Fruit fly (Drosophila melanogaster) whole organism, prepupa: ENCODE data around the gene PAN3.

Source experiments
- CG10669 ChIP-seq: fragments of 200-800 bp; sonication (Bioruptor generic); optimal IDR thresholded peaks from 3 replicates; lab custom pipeline; 2018; ENCODE audit warnings: missing biosample characterization, mild to moderate bottlenecking, missing genetic modification characterization, moderate library complexity
- CG11294 ChIP-seq: fragments of 200-800 bp; sonication (Bioruptor generic); IDR thresholded peaks from 2 replicates; pipeline ENCODE4 v1.3.6; 2022; ENCODE audit warnings: missing biosample characterization, missing genetic modification characterization
- CG11762 ChIP-seq: fragments of 200-800 bp; sonication (Bioruptor generic); optimal IDR thresholded peaks from 3 replicates; lab custom pipeline; 2016; ENCODE audit warnings: missing biosample characterization, missing genetic modification characterization; ENCODE audit not compliant: insufficient read depth
- CG11902 ChIP-seq: fragments of 200-800 bp; sonication (Bioruptor generic); optimal IDR thresholded peaks from 3 replicates; lab custom pipeline; 2016; ENCODE audit warnings: missing biosample characterization, missing genetic modification characterization
- CG15336 ChIP-seq: fragments of 200-800 bp; sonication (Bioruptor generic); IDR thresholded peaks from 2 replicates; pipeline ENCODE4 v1.3.6; 2022; ENCODE audit warnings: missing biosample characterization, missing genetic modification characterization
- CG16779 ChIP-seq: fragments of 200-800 bp; sonication (Bioruptor generic); optimal IDR thresholded peaks from 3 replicates; lab custom pipeline; 2017; ENCODE audit warnings: missing biosample characterization, mild to moderate bottlenecking, missing genetic modification characterization
- CG3032 ChIP-seq: fragments of 200-800 bp; optimal IDR thresholded peaks from 2 replicates; lab custom pipeline; 2019; ENCODE audit warnings: missing biosample characterization, mild to moderate bottlenecking, missing genetic modification characterization, moderate library complexity
- CG34406 ChIP-seq: fragments of 200-800 bp; sonication (Bioruptor generic); optimal IDR thresholded peaks from 3 replicates; lab custom pipeline; 2016; ENCODE audit warnings: missing biosample characterization, missing genetic modification characterization
- CG3919 ChIP-seq: fragments of 200-800 bp; sonication (Bioruptor generic); optimal IDR thresholded peaks from 3 replicates; lab custom pipeline; 2016; ENCODE audit warnings: missing biosample characterization, missing genetic modification characterization
- CG4318 ChIP-seq: fragments of 200-800 bp; sonication (Bioruptor generic); optimal IDR thresholded peaks from 3 replicates; lab custom pipeline; 2017; ENCODE audit warnings: missing biosample characterization, mild to moderate bottlenecking, missing genetic modification characterization
- CG6163 ChIP-seq: fragments of 200-800 bp; sonication (Bioruptor generic); IDR thresholded peaks from 3 replicates; pipeline ENCODE4 v1.3.6; 2022; ENCODE audit warnings: missing biosample characterization, missing genetic modification characterization
- CG6276 ChIP-seq: fragments of 200-800 bp; sonication (Bioruptor generic); optimal IDR thresholded peaks from 2 replicates; lab custom pipeline; 2017; ENCODE audit warnings: missing biosample characterization, mild to moderate bottlenecking, missing genetic modification characterization
- CG6792 ChIP-seq: fragments of 200-800 bp; sonication (Bioruptor generic); optimal IDR thresholded peaks from 3 replicates; lab custom pipeline; 2016; ENCODE audit warnings: missing biosample characterization, missing genetic modification characterization
- CG6854 ChIP-seq: fragments of 200-800 bp; sonication (Bioruptor generic); optimal IDR thresholded peaks from 2 replicates; lab custom pipeline; 2017; ENCODE audit warnings: missing biosample characterization, mild to moderate bottlenecking, missing genetic modification characterization
- CG7368 ChIP-seq: fragments of 200-800 bp; sonication (Bioruptor generic); optimal IDR thresholded peaks from 3 replicates; lab custom pipeline; 2016; ENCODE audit warnings: missing biosample characterization, missing genetic modification characterization
- CG8319 ChIP-seq: fragments of 200-800 bp; sonication (Bioruptor generic); optimal IDR thresholded peaks from 3 replicates; lab custom pipeline; 2016; ENCODE audit warnings: missing biosample characterization, missing genetic modification characterization
- Eip78C ChIP-seq: fragments of 200-800 bp; sonication (Bioruptor generic); peaks from one replicate; lab custom pipeline; 2016; ENCODE audit warnings: missing biosample characterization, missing genetic modification characterization
- Eip93F ChIP-seq: fragments of 200-800 bp; sonication (Bioruptor generic); optimal IDR thresholded peaks from 2 replicates; lab custom pipeline; 2016; ENCODE audit warnings: missing biosample characterization, mild to moderate bottlenecking, missing genetic modification characterization
- Ets21C ChIP-seq: fragments of 200-800 bp; sonication (Bioruptor generic); optimal IDR thresholded peaks from 3 replicates; lab custom pipeline; 2016; ENCODE audit warnings: missing biosample characterization, missing genetic modification characterization
- Ets96B ChIP-seq: fragments of 200-800 bp; optimal IDR thresholded peaks from 2 replicates; lab custom pipeline; 2019; ENCODE audit warnings: missing biosample characterization, mild to moderate bottlenecking, missing genetic modification characterization, moderate library complexity
- Gug ChIP-seq: fragments of 200-800 bp; sonication (Bioruptor generic); IDR thresholded peaks from 2 replicates; pipeline ENCODE4 v1.3.6; 2022; ENCODE audit warnings: missing biosample characterization, missing genetic modification characterization
- Hr39 ChIP-seq: fragments of 200-800 bp; sonication (Bioruptor generic); optimal IDR thresholded peaks from 2 replicates; lab custom pipeline; 2016; ENCODE audit warnings: missing biosample characterization, missing genetic modification characterization
- Hr4 ChIP-seq: fragments of 200-800 bp; sonication (Bioruptor generic); optimal IDR thresholded peaks from 3 replicates; lab custom pipeline; 2016; ENCODE audit warnings: missing biosample characterization, missing genetic modification characterization
- Lpt ChIP-seq: fragments of 200-800 bp; sonication (Bioruptor generic); optimal IDR thresholded peaks from 3 replicates; lab custom pipeline; 2016; ENCODE audit warnings: missing biosample characterization, missing genetic modification characterization
- Met ChIP-seq: fragments of 200-800 bp; sonication (Bioruptor generic); optimal IDR thresholded peaks from 3 replicates; lab custom pipeline; 2016; ENCODE audit warnings: missing biosample characterization, missing genetic modification characterization
- OdsH ChIP-seq: fragments of 200-800 bp; sonication (Bioruptor generic); optimal IDR thresholded peaks from 3 replicates; lab custom pipeline; 2016; ENCODE audit warnings: missing biosample characterization, missing genetic modification characterization
- Sox102F ChIP-seq: fragments of 200-800 bp; sonication (Bioruptor generic); optimal IDR thresholded peaks from 2 replicates; lab custom pipeline; 2016; ENCODE audit warnings: missing biosample characterization, mild to moderate bottlenecking, missing genetic modification characterization
- Sox14 ChIP-seq: fragments of 200-800 bp; sonication (Bioruptor generic); optimal IDR thresholded peaks from 3 replicates; lab custom pipeline; 2016; ENCODE audit warnings: missing biosample characterization, missing genetic modification characterization
- Sox15 ChIP-seq: fragments of 200-800 bp; sonication (Bioruptor generic); optimal IDR thresholded peaks from 3 replicates; lab custom pipeline; 2016; ENCODE audit warnings: missing biosample characterization, missing genetic modification characterization
- achi ChIP-seq: fragments of 200-800 bp; sonication (Bioruptor generic); optimal IDR thresholded peaks from 3 replicates; lab custom pipeline; 2016; ENCODE audit warnings: missing biosample characterization, missing genetic modification characterization
- acj6 ChIP-seq: fragments of 200-800 bp; sonication (Bioruptor generic); optimal IDR thresholded peaks from 3 replicates; lab custom pipeline; 2016; ENCODE audit warnings: missing biosample characterization, missing genetic modification characterization
- cyc ChIP-seq: fragments of 200-800 bp; sonication (Bioruptor generic); optimal IDR thresholded peaks from 3 replicates; lab custom pipeline; 2016; ENCODE audit warnings: missing biosample characterization, missing genetic modification characterization
- dac ChIP-seq: fragments of 200-800 bp; sonication (Bioruptor generic); optimal IDR thresholded peaks from 2 replicates; lab custom pipeline; 2017; ENCODE audit warnings: missing biosample characterization, mild to moderate bottlenecking, missing genetic modification characterization
- dsx ChIP-seq: fragments of 200-800 bp; optimal IDR thresholded peaks from 3 replicates; lab custom pipeline; 2019; ENCODE audit warnings: missing biosample characterization, mild to moderate bottlenecking, missing genetic modification characterization, moderate library complexity; ENCODE audit not compliant: poor library complexity, severe bottlenecking
- eg ChIP-seq: fragments of 200-800 bp; sonication (Bioruptor generic); IDR thresholded peaks from 3 replicates; pipeline ENCODE4 v1.3.6; 2022; ENCODE audit warnings: missing biosample characterization, missing genetic modification characterization
- fd85E ChIP-seq: fragments of 200-800 bp; sonication (Bioruptor generic); optimal IDR thresholded peaks from 3 replicates; lab custom pipeline; 2016; ENCODE audit warnings: missing biosample characterization, missing genetic modification characterization
- fkh ChIP-seq: fragments of 200-800 bp; sonication (Bioruptor generic); optimal IDR thresholded peaks from 3 replicates; lab custom pipeline; 2017; ENCODE audit warnings: missing biosample characterization, mild to moderate bottlenecking, missing genetic modification characterization, moderate library complexity
- net ChIP-seq: fragments of 200-800 bp; sonication (Bioruptor generic); optimal IDR thresholded peaks from 3 replicates; lab custom pipeline; 2016; ENCODE audit warnings: missing biosample characterization, missing genetic modification characterization
- salr ChIP-seq, 2 experiments: fragments of 200-800 bp; sonication (Bioruptor generic); optimal IDR thresholded peaks; 3 replicates each; lab custom pipeline; 2016 to 2018; ENCODE audit warnings: missing biosample characterization in 2 of 2, missing genetic modification characterization in 2 of 2, mild to moderate bottlenecking in 1 of 2
- spab ChIP-seq: fragments of 200-800 bp; sonication (Bioruptor generic); optimal IDR thresholded peaks from 2 replicates; lab custom pipeline; 2017; ENCODE audit warnings: missing biosample characterization, mild to moderate bottlenecking, missing genetic modification characterization, missing genetic modification reagents
- ss ChIP-seq, 2 experiments: fragments of 200-800 bp; sonication (Bioruptor generic); optimal IDR thresholded peaks; 2 replicates in 1 of 2; 3 replicates in 1 of 2; lab custom pipeline; 2017 to 2018; ENCODE audit warnings: mild to moderate bottlenecking in 2 of 2, missing biosample characterization in 2 of 2, missing genetic modification characterization in 2 of 2, moderate library complexity in 1 of 2
- svp ChIP-seq: fragments of 200-800 bp; sonication (Bioruptor generic); peaks from one replicate; lab custom pipeline; 2016; ENCODE audit warnings: missing biosample characterization, missing genetic modification characterization
- topi ChIP-seq: fragments of 200-800 bp; sonication (Bioruptor generic); optimal IDR thresholded peaks from 3 replicates; lab custom pipeline; 2016; ENCODE audit warnings: missing biosample characterization, missing genetic modification characterization
- vri ChIP-seq: fragments of 200-800 bp; sonication (Bioruptor generic); optimal IDR thresholded peaks from 3 replicates; lab custom pipeline; 2016; ENCODE audit warnings: missing biosample characterization, mild to moderate bottlenecking, missing genetic modification characterization

PAN3 gene

DNA sequence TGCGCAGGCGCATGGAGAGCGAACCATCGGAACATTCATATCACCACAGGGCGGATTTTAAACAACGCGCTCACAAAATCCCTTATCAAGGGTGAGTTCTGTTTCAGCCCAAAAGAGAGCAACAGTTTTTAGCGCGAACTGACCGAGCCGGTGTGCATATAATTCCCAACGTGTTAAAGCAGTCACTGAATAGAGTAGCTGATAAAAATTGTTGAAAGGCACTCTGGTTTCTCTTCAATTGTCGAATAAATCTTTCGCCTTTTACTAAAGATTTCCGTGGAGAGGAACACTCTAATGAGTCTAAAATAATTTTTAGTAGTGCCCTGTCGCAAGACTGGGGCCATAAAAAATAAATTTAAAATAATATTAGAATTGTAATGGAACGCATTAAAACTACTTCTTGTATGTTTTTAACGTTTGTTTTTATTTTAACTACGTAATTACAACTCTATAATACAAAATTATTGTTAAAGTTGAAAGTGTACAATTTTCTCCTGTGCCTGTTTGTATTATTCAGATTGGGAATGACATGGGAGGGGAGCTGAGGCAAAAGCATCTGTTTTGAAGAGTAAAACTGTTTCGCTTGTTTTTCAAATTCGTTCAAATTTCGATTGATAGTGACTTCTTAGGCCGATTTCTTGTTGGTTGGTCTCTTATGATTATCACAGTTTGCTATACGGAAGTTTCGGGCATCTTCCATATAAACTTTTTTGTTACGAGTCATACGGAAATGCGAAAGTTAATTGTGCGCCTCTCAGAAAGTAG lies 19.8 kb downstream of the PAN3 start (continued):
- TF ChIP-seq CG11902 (no peak), CG6276 (GFP tag; lab: Kevin White, UChicago) (no peak), achi (GFP tag; lab: Kevin White, UChicago) (no peak), fkh (GFP tag; lab: Kevin White, UChicago) (no peak), CG15336 (0 out of 2 replicates have a peak, but pooled peaks have one; percentile 25), dac (GFP tag; lab: Kevin White, UChicago) (no peak), acj6 (no peak), CG10669 (GFP tag; lab: Kevin White, UChicago) (no peak), Gug (no peak)

DNA sequence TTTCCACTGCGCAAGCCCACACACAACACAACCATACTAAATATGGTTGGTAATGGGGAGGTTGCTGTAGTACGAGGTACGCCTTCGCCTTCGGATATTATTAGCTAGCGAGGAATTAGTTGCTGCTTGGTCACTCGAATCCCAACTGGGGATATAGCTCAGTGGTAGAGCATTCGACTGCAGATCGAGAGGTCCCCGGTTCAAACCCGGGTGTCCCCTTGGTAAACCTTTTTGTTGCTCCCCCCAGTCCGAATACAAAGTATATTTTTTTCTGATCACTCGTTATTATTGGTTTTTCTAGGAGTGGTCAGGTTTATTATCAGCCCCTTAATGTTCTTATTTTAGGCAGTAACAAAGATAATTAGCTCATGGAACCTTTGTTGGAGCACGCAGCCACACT lies 24.7 kb downstream of the PAN3 start:
- no peak for TF ChIP-seq CG6276 (GFP tag; lab: Kevin White, UChicago)
- TF ChIP-seq Eip78C (GFP tag; lab: Kevin White, UChicago), result peak; percentile 34
- no peak for TF ChIP-seq CG3919
- peak; percentile 33 for TF ChIP-seq dsx (GFP tag; lab: Kevin White, UChicago)
- no peak for TF ChIP-seq CG7368
- TF ChIP-seq CG6163 (GFP tag; lab: Robert Waterston, UW), result peak; percentile 30; the same call in 2 of the 3 replicates
- TF ChIP-seq CG34406, result no peak
- TF ChIP-seq eg (GFP tag; lab: Robert Waterston, UW), result peak; percentile 4; the same call in 1 of the 3 replicates

DNA sequence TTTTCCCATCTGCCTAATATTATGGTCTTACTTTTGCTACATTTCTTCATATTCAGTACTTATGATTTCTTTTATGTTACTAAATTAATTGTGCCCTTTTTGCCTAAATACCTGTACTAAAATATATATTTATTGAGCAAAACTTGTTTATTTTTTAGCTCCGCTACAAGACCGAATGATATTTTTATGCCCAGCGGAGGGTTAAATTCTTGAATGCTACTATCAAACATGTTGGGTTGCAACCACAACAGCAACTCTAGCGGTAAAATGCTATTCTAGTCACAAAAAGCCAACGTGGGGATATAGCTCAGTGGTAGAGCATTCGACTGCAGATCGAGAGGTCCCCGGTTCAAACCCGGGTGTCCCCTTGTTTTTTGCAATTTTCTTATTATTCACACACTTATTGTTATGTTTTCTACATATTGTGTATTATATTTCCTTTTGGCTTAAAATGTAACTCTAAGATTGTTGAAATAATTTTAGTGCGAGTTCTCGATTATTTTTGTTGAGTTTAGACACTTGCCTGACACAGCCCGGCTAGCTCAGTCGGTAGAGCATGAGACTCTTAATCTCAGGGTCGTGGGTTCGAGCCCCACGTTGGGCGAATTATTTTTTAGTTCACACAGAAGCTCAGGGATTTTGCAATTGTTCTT lies 25.3 kb downstream of the PAN3 start:
- TF ChIP-seq CG10669 (GFP tag; lab: Kevin White, UChicago), result peak; percentile 24
- peak; percentile 10 for TF ChIP-seq acj6
- no peak for TF ChIP-seq CG11762
- TF ChIP-seq dsx (GFP tag; lab: Kevin White, UChicago), result peak; percentile 32
- TF ChIP-seq CG6276 (GFP tag; lab: Kevin White, UChicago), result no peak
- TF ChIP-seq net (GFP tag; lab: Kevin White, UChicago), result no peak
- TF ChIP-seq ss (GFP tag; optimal IDR thresholded peaks at IDR 0.05; lab: Kevin White, UChicago), result peak in 1 of 2 experiments; percentile 39
- peak; percentile 43 for TF ChIP-seq Met
- peak; percentile 43 for TF ChIP-seq CG3919
- no peak for TF ChIP-seq Hr4 (GFP tag; lab: Kevin White, UChicago)
- no peak for TF ChIP-seq fkh (GFP tag; lab: Kevin White, UChicago)
- no peak for TF ChIP-seq CG34406
- TF ChIP-seq salr (GFP tag; optimal IDR thresholded peaks at IDR 0.05; lab: Kevin White, UChicago), result no peak
- TF ChIP-seq OdsH, result peak; percentile 31
- TF ChIP-seq CG15336, result 0 out of 2 replicates have a peak, but pooled peaks have one; percentile 43
- no peak for TF ChIP-seq fd85E (GFP tag; lab: Kevin White, UChicago)
- TF ChIP-seq Sox14 (GFP tag; lab: Kevin White, UChicago), result peak; percentile 34
- no peak for TF ChIP-seq CG4318 (GFP tag; lab: Kevin White, UChicago)
- peak; percentile 82 for TF ChIP-seq svp
- TF ChIP-seq Sox15 (GFP tag; lab: Kevin White, UChicago), result no peak
- peak; percentile 15 for TF ChIP-seq cyc (GFP tag; lab: Kevin White, UChicago)
- TF ChIP-seq Lpt, result no peak
- no peak for TF ChIP-seq vri
- peak; percentile 38 for TF ChIP-seq CG3032
- no peak for TF ChIP-seq Hr39 (GFP tag; lab: Kevin White, UChicago)
- peak; percentile 86 for TF ChIP-seq Eip78C (GFP tag; lab: Kevin White, UChicago)
- peak; percentile 51 for TF ChIP-seq achi (GFP tag; lab: Kevin White, UChicago)
- TF ChIP-seq Gug, result no peak
- no peak for TF ChIP-seq CG16779 (tag; lab: Kevin White, UChicago)
- no peak for TF ChIP-seq CG6854 (GFP tag; lab: Kevin White, UChicago)
- no peak for TF ChIP-seq CG6792 (GFP tag; lab: Kevin White, UChicago)
- peak; percentile 46 for TF ChIP-seq Eip93F (GFP tag; lab: Kevin White, UChicago)
- TF ChIP-seq Ets96B (tag; lab: Kevin White, UChicago), result peak; percentile 33
- TF ChIP-seq Ets21C (GFP tag; lab: Kevin White, UChicago), result no peak
- TF ChIP-seq topi (GFP tag; lab: Kevin White, UChicago), result peak; percentile 42
- peak; percentile 45; the same call in 1 of the 3 replicates for TF ChIP-seq eg (GFP tag; lab: Robert Waterston, UW)
- no peak for TF ChIP-seq CG8319 (GFP tag; lab: Kevin White, UChicago)
- no peak for TF ChIP-seq spab (GFP tag; lab: Kevin White, UChicago)
- TF ChIP-seq CG11294 (GFP tag; lab: Robert Waterston, UW), result no peak
- no peak for TF ChIP-seq Sox102F (GFP tag; lab: Kevin White, UChicago)
